Worm (Caenorhabditis elegans) whole organism, early embryonic: ENCODE measurements around the gene str-2.

ENCODE experiments used
- B0310.2 ChIP-seq: sonication (generic microtip); optimal IDR thresholded peaks from 2 replicates; lab custom pipeline; 2016; ENCODE audit warnings: mild to moderate bottlenecking, missing genetic modification characterization, missing compliant biosample characterization
- F13C5.2 ChIP-seq: sonication (generic microtip); optimal IDR thresholded peaks from 2 replicates; lab custom pipeline; 2017; ENCODE audit warnings: mild to moderate bottlenecking, missing genetic modification characterization, inconsistent platforms, missing compliant biosample characterization
- aly-1 ChIP-seq: sonication (generic microtip); optimal IDR thresholded peaks from 2 replicates; lab custom pipeline; 2016; ENCODE audit warnings: missing genetic modification characterization, missing compliant biosample characterization
- ama-1 ChIP-seq: fragments of 150-350 bp; optimal IDR thresholded peaks from 2 replicates; lab custom pipeline; 2014
- ceh-13 ChIP-seq: fragments of 200-800 bp; sonication (Bioruptor generic); optimal IDR thresholded peaks from 2 replicates; lab custom pipeline; 2018; ENCODE audit warnings: mild to moderate bottlenecking, missing genetic modification characterization, missing compliant biosample characterization
- ceh-36 ChIP-seq: sonication (generic microtip); optimal IDR thresholded peaks from 2 replicates; lab custom pipeline; 2016; ENCODE audit warnings: missing genetic modification characterization, inconsistent platforms, missing compliant biosample characterization
- ets-7 ChIP-seq: sonication (generic microtip); optimal IDR thresholded peaks from 2 replicates; lab custom pipeline; 2016; ENCODE audit warnings: missing genotype, missing genetic modification characterization, missing compliant biosample characterization
- flt-1 ChIP-seq: fragments of 200-800 bp; sonication (Bioruptor generic); IDR thresholded peaks from 2 replicates; pipeline ENCODE4 v1.3.6; 2022; ENCODE audit warnings: missing genetic modification characterization, missing compliant biosample characterization
- hmbx-1 ChIP-seq: sonication (generic microtip); optimal IDR thresholded peaks from 2 replicates; lab custom pipeline; 2016; ENCODE audit warnings: mild to moderate bottlenecking, missing genetic modification characterization, missing compliant biosample characterization
- hmg-4 ChIP-seq: fragments of 200-800 bp; sonication (Bioruptor generic); optimal IDR thresholded peaks from 2 replicates; lab custom pipeline; 2018; ENCODE audit warnings: mild to moderate bottlenecking, missing genetic modification characterization, missing compliant biosample characterization
- hnd-1 ChIP-seq: sonication (generic microtip); optimal IDR thresholded peaks from 2 replicates; lab custom pipeline; 2016; ENCODE audit warnings: missing genetic modification characterization, missing compliant biosample characterization
- pes-1 ChIP-seq: fragments of 200-800 bp; sonication (Bioruptor generic); IDR thresholded peaks from 2 replicates; pipeline ENCODE4 v1.3.6; 2022; ENCODE audit warnings: missing genetic modification reagents, missing genetic modification characterization, missing compliant biosample characterization
- scrt-1 ChIP-seq: fragments of 200-800 bp; sonication (Bioruptor generic); IDR thresholded peaks from 2 replicates; pipeline ENCODE4 v1.3.6; 2022; ENCODE audit warnings: missing genetic modification characterization, missing compliant biosample characterization
- sea-1 ChIP-seq: fragments of 200-800 bp; sonication (Bioruptor generic); conservative IDR thresholded peaks from 2 replicates; pipeline ENCODE4 v1.3.6; 2022; ENCODE audit warnings: missing genetic modification characterization, missing compliant biosample characterization
- tbx-11 ChIP-seq: fragments of 200-800 bp; sonication (Bioruptor generic); IDR thresholded peaks from 2 replicates; pipeline ENCODE4 v1.3.6; 2022; ENCODE audit warnings: missing genetic modification characterization, missing compliant biosample characterization
- tbx-37 ChIP-seq: fragments of 200-800 bp; sonication (Bioruptor generic); conservative IDR thresholded peaks from 2 replicates; pipeline ENCODE4 v1.3.6; 2022; ENCODE audit warnings: missing genetic modification reagents, missing genetic modification characterization, missing compliant biosample characterization
- tra-4 ChIP-seq: sonication (generic microtip); optimal IDR thresholded peaks from 2 replicates; lab custom pipeline; 2017; ENCODE audit warnings: missing genetic modification characterization, missing compliant biosample characterization

str-2 gene

DNA sequence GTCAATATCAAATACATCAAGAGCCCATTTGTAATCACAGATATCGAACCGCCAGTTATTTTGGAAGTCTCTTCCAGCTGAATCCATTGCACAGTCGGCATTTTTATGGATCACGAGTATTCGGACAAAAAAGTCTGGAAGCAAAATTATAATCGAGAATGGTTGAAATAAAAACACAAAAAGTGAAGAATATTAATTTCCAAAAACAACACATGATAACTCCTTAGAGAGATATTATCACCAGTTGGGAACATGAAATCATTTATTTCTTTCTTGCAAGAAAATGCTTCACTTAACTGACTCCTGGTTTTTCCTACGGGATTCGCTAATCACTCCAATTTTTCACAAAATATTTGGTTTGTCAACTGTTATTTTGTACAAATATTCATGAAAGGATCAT, at the start of gene str-2:
str-2 (minus strand) TSS at position 101 of the 400 bp plus-strand sequence.
- TF ChIP-seq tbx-37 (no peak), scrt-1 (GFP tag; lab: Robert Waterston, UW) (no peak), hnd-1 (no peak), aly-1 (tag; lab: Kevin White, UChicago) (no peak)

DNA sequence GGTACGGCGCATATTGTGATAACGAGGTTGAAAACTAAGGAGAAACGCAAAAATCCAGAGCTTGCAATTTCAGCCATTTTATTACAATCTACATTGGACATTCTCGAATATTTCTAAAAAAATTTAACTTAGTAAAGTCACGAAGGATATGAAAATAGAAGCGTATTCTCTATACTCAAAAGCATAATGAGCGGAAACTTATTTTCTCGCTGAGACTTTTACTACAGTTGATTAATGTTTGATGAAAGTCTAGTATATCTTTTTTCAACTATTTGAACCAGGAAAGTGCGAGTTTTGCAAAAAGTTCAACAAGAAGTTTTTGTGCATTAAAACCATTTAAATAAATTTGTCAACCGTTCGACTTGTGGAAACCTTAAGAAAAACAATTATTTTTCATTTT, 47.3 kb upstream of the str-2 start, which contains the start of gene srab-18:
srab-18 (minus strand) TSS at position 101 of the 400 bp plus-strand sequence.
- TF ChIP-seq ceh-36 (tag; lab: Kevin White, UChicago): no peak
- TF ChIP-seq tbx-37: no peak
- no peak for TF ChIP-seq B0310.2 (tag; lab: Kevin White, UChicago)
- no peak for TF ChIP-seq tbx-11
- no peak for TF ChIP-seq ceh-13
- TF ChIP-seq hnd-1: no peak
- no peak for TF ChIP-seq sea-1 (GFP tag; lab: Robert Waterston, UW)
- TF ChIP-seq tra-4 (tag; lab: Kevin White, UChicago): no peak

DNA sequence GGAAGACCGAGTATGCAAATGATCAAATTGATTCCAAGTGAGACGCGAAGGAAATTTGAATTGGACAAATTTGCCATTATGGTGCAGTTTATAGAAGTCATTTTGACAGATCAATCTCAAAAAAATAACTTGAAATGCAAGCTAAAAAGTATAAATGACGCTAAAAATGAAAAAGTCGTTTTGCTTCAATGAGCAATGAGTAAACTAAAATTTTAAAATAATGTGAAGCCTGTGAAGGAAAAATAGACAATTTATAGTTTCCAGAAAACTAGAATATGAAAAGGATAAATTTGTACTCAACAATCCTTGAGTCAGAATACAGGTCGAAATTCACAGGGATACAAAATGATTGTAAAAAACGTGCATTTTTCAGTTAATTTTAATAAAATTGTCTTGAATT, 44.3 kb upstream of the str-2 start, which contains the start of gene srab-17:
srab-17 (minus strand) TSS at position 101 of the 400 bp plus-strand sequence.
- TF ChIP-seq B0310.2 (tag; lab: Kevin White, UChicago) (no peak), aly-1 (tag; lab: Kevin White, UChicago) (no peak), scrt-1 (GFP tag; lab: Robert Waterston, UW) (no peak), hnd-1 (no peak), sea-1 (GFP tag; lab: Robert Waterston, UW) (no peak), tbx-11 (no peak), F13C5.2 (tag; lab: Kevin White, UChicago) (no peak), pes-1 (no peak), hmbx-1 (no peak), ets-7 (tag; lab: Kevin White, UChicago) (no peak), flt-1 (no peak), ama-1 (no peak), tra-4 (tag; lab: Kevin White, UChicago) (no peak), ceh-13 (no peak)

DNA sequence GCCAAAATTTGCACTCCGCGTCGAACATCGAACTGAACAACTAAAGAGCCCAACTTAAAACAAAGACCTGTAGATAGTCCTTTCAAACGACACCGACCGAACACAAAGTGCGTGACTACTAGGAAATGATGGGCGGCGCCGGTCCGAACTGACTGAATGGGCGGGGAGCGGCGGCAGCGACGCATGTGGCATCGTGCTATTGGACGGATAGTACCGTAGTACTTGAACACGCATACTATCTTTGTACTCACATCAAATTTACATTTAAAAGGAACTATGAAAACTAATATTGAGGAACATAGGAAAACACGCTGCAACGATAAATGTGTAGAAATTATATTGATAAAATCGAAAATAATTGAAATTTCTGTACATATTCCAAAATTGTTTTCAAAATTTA, 36.3 kb upstream of the str-2 start:
- TF ChIP-seq ceh-13 (no peak), pes-1 (no peak), ceh-36 (tag; lab: Kevin White, UChicago) (no peak), scrt-1 (GFP tag; lab: Robert Waterston, UW) (no peak), hmg-4 (no peak), tbx-37 (no peak), F13C5.2 (tag; lab: Kevin White, UChicago) (no peak), tbx-11 (no peak), sea-1 (GFP tag; lab: Robert Waterston, UW) (no peak), tra-4 (tag; lab: Kevin White, UChicago) (no peak), ama-1 (no peak), aly-1 (tag; lab: Kevin White, UChicago) (no peak), ets-7 (tag; lab: Kevin White, UChicago) (no peak), hnd-1 (no peak), hmbx-1 (no peak), B0310.2 (tag; lab: Kevin White, UChicago) (no peak), flt-1 (no peak)

DNA sequence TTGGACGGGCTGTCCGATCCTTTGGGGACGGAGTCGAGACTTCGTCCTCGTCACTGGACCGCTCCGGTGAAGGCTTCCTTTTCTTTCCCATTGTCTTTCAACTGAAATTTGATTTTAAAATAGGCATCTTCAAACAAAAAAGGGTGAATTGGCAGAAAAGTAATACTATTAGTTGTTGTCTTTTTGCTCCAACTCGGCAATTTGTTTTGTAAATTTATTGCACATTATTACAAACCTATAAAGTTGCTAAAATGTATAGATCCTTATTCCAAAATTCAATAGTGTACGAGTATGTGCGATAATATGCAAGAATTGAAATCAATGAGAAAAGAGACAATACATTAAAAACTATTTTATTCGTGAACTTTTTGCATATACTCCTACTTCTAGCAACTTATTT, 35.8 kb upstream of the str-2 start, which contains the start of gene lsy-12:
lsy-12 (minus strand) TSS at position 101 of the 400 bp plus-strand sequence.
- TF ChIP-seq ama-1: no peak
- TF ChIP-seq tra-4 (tag; lab: Kevin White, UChicago): no peak
- TF ChIP-seq aly-1 (tag; lab: Kevin White, UChicago): no peak
- TF ChIP-seq ets-7 (tag; lab: Kevin White, UChicago): no peak
- TF ChIP-seq hmg-4: no peak
- TF ChIP-seq hnd-1: no peak
- TF ChIP-seq hmbx-1: no peak
- TF ChIP-seq sea-1 (GFP tag; lab: Robert Waterston, UW): no peak
- TF ChIP-seq pes-1: no peak
- TF ChIP-seq B0310.2 (tag; lab: Kevin White, UChicago): no peak
- TF ChIP-seq ceh-36 (tag; lab: Kevin White, UChicago): no peak
- TF ChIP-seq F13C5.2 (tag; lab: Kevin White, UChicago): no peak
- no peak for TF ChIP-seq ceh-13
- no peak for TF ChIP-seq scrt-1 (GFP tag; lab: Robert Waterston, UW)
- TF ChIP-seq tbx-11: no peak
- no peak for TF ChIP-seq flt-1
- no peak for TF ChIP-seq tbx-37

DNA sequence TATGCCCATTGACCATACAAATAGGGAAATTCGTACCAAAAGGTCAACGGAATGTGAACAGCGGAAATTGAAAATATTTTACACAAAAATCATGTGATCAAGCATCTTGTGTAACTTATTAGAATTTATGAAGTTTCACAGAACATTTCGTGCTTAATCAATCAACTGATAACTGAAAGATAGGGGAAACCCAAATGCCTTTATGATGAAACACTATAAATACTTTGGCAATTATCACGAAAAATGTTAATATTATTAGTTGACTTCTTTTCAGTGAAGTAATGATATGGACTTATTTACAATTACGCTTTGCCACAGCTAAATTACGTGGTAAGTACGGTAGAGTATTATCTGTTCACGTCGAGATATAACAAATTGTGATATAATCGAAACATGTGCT, 32.9 kb upstream of the str-2 start:
- TF ChIP-seq flt-1 (no peak), sea-1 (GFP tag; lab: Robert Waterston, UW) (no peak), tra-4 (tag; lab: Kevin White, UChicago) (no peak), pes-1 (no peak), hnd-1 (no peak), ceh-13 (no peak)

DNA sequence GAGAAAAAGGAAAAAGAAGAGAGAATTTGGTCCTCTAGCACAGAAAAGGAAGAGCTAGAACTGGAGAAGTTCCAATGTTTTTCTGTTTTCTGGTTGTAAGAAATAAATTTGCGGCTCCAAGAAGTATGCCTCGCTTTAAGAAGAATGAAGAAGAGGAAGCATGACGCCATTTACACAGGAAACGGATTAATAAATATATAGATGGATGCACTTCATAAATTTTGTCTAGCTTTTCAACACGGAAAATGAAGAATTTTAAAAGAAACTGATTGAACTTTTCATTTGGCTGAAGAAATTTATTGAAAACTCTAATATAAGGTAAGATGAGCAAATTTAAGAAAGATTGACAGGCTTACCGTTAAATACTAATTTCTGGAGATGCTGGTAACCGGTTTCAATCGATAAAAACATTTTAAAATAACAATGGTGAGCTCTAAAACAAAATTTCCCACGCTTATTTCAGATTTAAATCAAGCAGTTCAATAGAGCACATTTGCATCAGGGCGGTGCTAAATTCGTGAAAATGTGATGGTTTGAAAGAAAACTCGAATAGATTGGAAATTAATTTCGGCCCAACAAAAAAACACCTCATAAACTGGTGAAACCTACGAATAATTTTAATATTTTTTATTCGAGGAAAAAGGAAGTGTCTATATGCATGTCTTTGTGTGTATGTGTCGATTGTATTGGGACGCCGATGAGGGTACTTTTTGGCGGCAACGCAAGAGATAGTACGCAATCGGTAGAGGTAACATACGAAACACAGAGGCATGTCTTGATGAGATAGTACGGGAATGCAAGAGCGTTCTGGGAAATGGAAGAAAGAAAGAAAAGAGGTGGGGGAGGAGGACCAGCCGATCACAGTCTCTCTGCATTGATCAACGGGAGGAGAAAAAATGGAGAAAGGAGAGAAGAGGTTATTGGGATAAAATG, 32.1 kb upstream of the str-2 start:
- peak; percentile 35 for TF ChIP-seq B0310.2 (tag; lab: Kevin White, UChicago)
- no peak for TF ChIP-seq F13C5.2 (tag; lab: Kevin White, UChicago)
- TF ChIP-seq aly-1 (tag; lab: Kevin White, UChicago): peak; percentile 24

DNA sequence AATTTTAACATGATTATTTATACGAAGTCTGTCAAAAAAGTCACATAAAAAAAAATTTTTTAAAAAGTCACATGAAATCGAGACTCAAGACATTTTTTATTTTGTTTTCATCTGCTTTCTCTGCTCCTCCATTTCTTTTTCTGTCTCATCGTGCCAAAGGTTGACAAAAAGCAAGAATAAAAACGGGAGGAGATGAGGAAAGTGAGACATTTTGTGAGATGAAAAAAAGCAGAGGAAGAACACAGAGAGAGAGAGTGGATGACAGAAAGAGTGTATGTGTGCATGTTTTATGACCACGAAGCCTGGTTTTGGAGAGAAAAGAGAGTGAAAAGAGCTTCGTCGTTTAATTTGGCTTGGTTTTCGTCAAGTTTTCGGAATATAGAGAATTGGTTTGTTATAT, 29.8 kb upstream of the str-2 start:
- TF ChIP-seq pes-1 (no peak), flt-1 (no peak), hmbx-1 (no peak), ceh-36 (tag; lab: Kevin White, UChicago) (no peak)
